Fruit fly (Drosophila melanogaster): Measurements from ENCODE around the gene CG15545.
A peak's percentile ranks its signal among the peaks of the same experiment; 100 is the strongest.

Gene CG15545

dm6 chr3R:30872301-30873044 lies at the start of gene CG15545:
TSS of gene CG15545 (minus strand) at chr3R:30872351.
- TF ChIP-seq ind (GFP tag; optimal IDR thresholded peaks at IDR 0.05) (no peak), Asciz (GFP tag; optimal IDR thresholded peaks at IDR 0.05) (no peak), CG15696 (tag; optimal IDR thresholded peaks at IDR 0.05) (no peak), Mrtf (GFP tag; IDR thresholded peaks at IDR 0.05) (0 out of 3 replicates have a peak, but pooled peaks have one; percentile 9), Bteb2 (GFP tag; optimal IDR thresholded peaks at IDR 0.05) (no peak), Blimp-1 (GFP tag; optimal IDR thresholded peaks at IDR 0.05) (peak; percentile 21), vvl (GFP tag; IDR thresholded peaks at IDR 0.05) (no peak), ato (GFP tag; IDR thresholded peaks at IDR 0.05; ENCODE audit: partially characterized antibody) (no peak), MESR4 (GFP tag; optimal IDR thresholded peaks at IDR 0.05) (no peak), sens (GFP tag) (peak; percentile 60), jigr1 (GFP tag; IDR thresholded peaks at IDR 0.05) (no peak)

dm6 chr3R:30918872-30919271 lies 46.7 kb upstream of the CG15545 start:
- peak; percentile 4 for TF ChIP-seq Blimp-1 (GFP tag; optimal IDR thresholded peaks at IDR 0.05)
- TF ChIP-seq CG15479 (GFP tag; optimal IDR thresholded peaks at IDR 0.05), result peak; percentile 40
- TF ChIP-seq Antp (GFP tag; optimal IDR thresholded peaks at IDR 0.05), result no peak
- peak; percentile 45 for TF ChIP-seq CG6813 (GFP tag; optimal IDR thresholded peaks at IDR 0.05)
- no peak for TF ChIP-seq Abd-B (GFP tag; optimal IDR thresholded peaks at IDR 0.05)
- TF ChIP-seq bsh (GFP tag; optimal IDR thresholded peaks at IDR 0.05), result peak in 1 of 2 experiments; percentile 24
- no peak for TF ChIP-seq CG31224 (GFP tag; IDR thresholded peaks at IDR 0.05)
- TF ChIP-seq CG8388 (GFP tag; optimal IDR thresholded peaks at IDR 0.05), result no peak
- TF ChIP-seq nau (GFP tag; optimal IDR thresholded peaks at IDR 0.05), result peak; percentile 16
- no peak for TF ChIP-seq Stat92E (GFP tag; optimal IDR thresholded peaks at IDR 0.05)
- TF ChIP-seq gem (tag; optimal IDR thresholded peaks at IDR 0.05), result peak; percentile 30
- TF ChIP-seq CHES-1-like (GFP tag; optimal IDR thresholded peaks at IDR 0.05), result no peak
- peak; percentile 50 for TF ChIP-seq CG8359 (GFP tag; optimal IDR thresholded peaks at IDR 0.05; ENCODE audit: borderline replicate concordance)
- no peak for TF ChIP-seq cwo (GFP tag; optimal IDR thresholded peaks at IDR 0.05)
- TF ChIP-seq CG1024 (GFP tag; IDR thresholded peaks at IDR 0.05), result no peak
- no peak for TF ChIP-seq Dek (tag; optimal IDR thresholded peaks at IDR 0.05)
- no peak for TF ChIP-seq wor (GFP tag; IDR thresholded peaks at IDR 0.05)
- TF ChIP-seq CG12299 (tag; optimal IDR thresholded peaks at IDR 0.05), result no peak
- no peak for TF ChIP-seq CG11695 (GFP tag; IDR thresholded peaks at IDR 0.05)
- TF ChIP-seq otp (GFP tag; IDR thresholded peaks at IDR 0.05), result no peak
- no peak for TF ChIP-seq CG4404 (GFP tag; IDR thresholded peaks at IDR 0.05)
- no peak for TF ChIP-seq CG10565 (GFP tag; optimal IDR thresholded peaks at IDR 0.05)
- no peak for TF ChIP-seq CG6175 (GFP tag; IDR thresholded peaks at IDR 0.05)
- no peak for TF ChIP-seq CG1647 (GFP tag; optimal IDR thresholded peaks at IDR 0.05)
- TF ChIP-seq unc-4 (GFP tag; IDR thresholded peaks at IDR 0.05; ENCODE audit: partially characterized antibody), result no peak
- TF ChIP-seq sens (GFP tag), result peak; percentile 55
- peak; percentile 13 for TF ChIP-seq CG3407 (GFP tag; optimal IDR thresholded peaks at IDR 0.05)
- TF ChIP-seq Dref (GFP tag; IDR thresholded peaks at IDR 0.05), result no peak
- TF ChIP-seq usp (GFP tag; optimal IDR thresholded peaks at IDR 0.05), result no peak
- no peak for TF ChIP-seq ase (GFP tag; IDR thresholded peaks at IDR 0.05)
- no peak for TF ChIP-seq slp2 (GFP tag; optimal IDR thresholded peaks at IDR 0.05)
- TF ChIP-seq gsb-n (tag; optimal IDR thresholded peaks at IDR 0.05), result peak; percentile 53
- TF ChIP-seq Ravus (GFP tag; IDR thresholded peaks at IDR 0.05), result no peak
- TF ChIP-seq CG2129 (GFP tag; IDR thresholded peaks at IDR 0.05; ENCODE audit: partially characterized antibody), result no peak
- TF ChIP-seq Pdp1 (GFP tag; optimal IDR thresholded peaks at IDR 0.05), result peak in 1 of 2 experiments; percentile 6
- TF ChIP-seq CG33557 (GFP tag; optimal IDR thresholded peaks at IDR 0.05), result peak; percentile 45
- no peak for TF ChIP-seq chinmo (GFP tag; IDR thresholded peaks at IDR 0.05; ENCODE audit: partially characterized antibody)
- TF ChIP-seq CG5953 (GFP tag; IDR thresholded peaks at IDR 0.05), result no peak
